Worm (Caenorhabditis elegans): ENCODE data around the gene lido-1.
A peak's percentile ranks its signal among the peaks of the same experiment; 100 is the strongest.

The lido-1 gene

ce11 chrX:17096508-17097234 is at the start of gene lido-1:
lido-1 (minus strand) TSS chrX:17096558.
- TF ChIP-seq aly-2 (tag; optimal IDR thresholded peaks at IDR 0.05) (no peak), elt-1 (tag; optimal IDR thresholded peaks at IDR 0.05) (peak; percentile 35), nhr-6 (tag; optimal IDR thresholded peaks at IDR 0.05) (no peak), sma-9 (GFP tag; optimal IDR thresholded peaks at IDR 0.05) (peak; percentile 9), sma-9 (tag; optimal IDR thresholded peaks at IDR 0.05) (no peak), nhr-77 (tag; optimal IDR thresholded peaks at IDR 0.05) (no peak)

ce11 chrX:17140447-17140846 is 44.1 kb upstream of the lido-1 start:
- no peak for TF ChIP-seq nhr-23 (tag; optimal IDR thresholded peaks at IDR 0.05)
- TF ChIP-seq sma-9 (GFP tag; optimal IDR thresholded peaks at IDR 0.05) = peak; percentile 27
- no peak for TF ChIP-seq sma-9 (tag; optimal IDR thresholded peaks at IDR 0.05)
- TF ChIP-seq snpc-4 (tag; optimal IDR thresholded peaks at IDR 0.05) = no peak
- TF ChIP-seq nhr-6 (tag; optimal IDR thresholded peaks at IDR 0.05) = no peak
- no peak for TF ChIP-seq skn-1 (tag; optimal IDR thresholded peaks at IDR 0.05)
- peak; percentile 47 for TF ChIP-seq fos-1 (tag; optimal IDR thresholded peaks at IDR 0.05)
- no peak for TF ChIP-seq nhr-12 (tag; optimal IDR thresholded peaks at IDR 0.05)
- no peak for TF ChIP-seq nhr-237 (tag; optimal IDR thresholded peaks at IDR 0.05)
- no peak for TF ChIP-seq blmp-1 (tag; optimal IDR thresholded peaks at IDR 0.05; ENCODE audit: insufficient read depth)
- TF ChIP-seq mbf-1 (tag; optimal IDR thresholded peaks at IDR 0.05) = no peak
- TF ChIP-seq lsy-2 (tag; optimal IDR thresholded peaks at IDR 0.05) = peak in 1 of 2 experiments; percentile 9
- no peak for TF ChIP-seq elt-1 (tag; optimal IDR thresholded peaks at IDR 0.05)
- TF ChIP-seq sem-4 (tag; optimal IDR thresholded peaks at IDR 0.05) = no peak
- TF ChIP-seq unc-62 (GFP tag; optimal IDR thresholded peaks at IDR 0.05) = no peak
- TF ChIP-seq F13H6.1 (tag; optimal IDR thresholded peaks at IDR 0.05) = no peak
- TF ChIP-seq crh-2 (tag; optimal IDR thresholded peaks at IDR 0.05) = peak; percentile 16
- no peak for TF ChIP-seq ZK546.5 (tag; optimal IDR thresholded peaks at IDR 0.05)
- no peak for TF ChIP-seq ztf-4 (tag; optimal IDR thresholded peaks at IDR 0.05)
- TF ChIP-seq mab-5 (tag; optimal IDR thresholded peaks at IDR 0.05) = no peak
- TF ChIP-seq sma-3 (GFP tag; optimal IDR thresholded peaks at IDR 0.05) = peak; percentile 23
- no peak for TF ChIP-seq dmd-4 (tag; optimal IDR thresholded peaks at IDR 0.05)
- no peak for TF ChIP-seq ama-1 (optimal IDR thresholded peaks at IDR 0.05)
- no peak for TF ChIP-seq ceh-82 (tag; optimal IDR thresholded peaks at IDR 0.05)
- TF ChIP-seq zag-1 (tag; optimal IDR thresholded peaks at IDR 0.05) = no peak

ce11 chrX:17139204-17139780 is 42.9 kb upstream of the lido-1 start:
- no peak for TF ChIP-seq Y55F3AM.14 (GFP tag; optimal IDR thresholded peaks at IDR 0.05)
- no peak for TF ChIP-seq elt-1 (tag; optimal IDR thresholded peaks at IDR 0.05)
- no peak for TF ChIP-seq unc-62 (GFP tag; optimal IDR thresholded peaks at IDR 0.05)
- no peak for TF ChIP-seq R02D3.7 (tag; optimal IDR thresholded peaks at IDR 0.05)
- no peak for TF ChIP-seq ceh-16 (tag; optimal IDR thresholded peaks at IDR 0.05)
- TF ChIP-seq lin-39 (tag; optimal IDR thresholded peaks at IDR 0.05) = no peak
- no peak for TF ChIP-seq ceh-82 (tag; optimal IDR thresholded peaks at IDR 0.05)
- no peak for TF ChIP-seq elt-3 (tag; optimal IDR thresholded peaks at IDR 0.05)
- TF ChIP-seq ztf-11 (tag; optimal IDR thresholded peaks at IDR 0.05) = no peak
- no peak for TF ChIP-seq sem-4 (tag; optimal IDR thresholded peaks at IDR 0.05)
- peak; percentile 36 for TF ChIP-seq crh-2 (tag; optimal IDR thresholded peaks at IDR 0.05)
- no peak for TF ChIP-seq nhr-11 (tag; optimal IDR thresholded peaks at IDR 0.05)
- no peak for TF ChIP-seq skn-1 (tag; optimal IDR thresholded peaks at IDR 0.05)
- no peak for TF ChIP-seq unc-39 (tag; optimal IDR thresholded peaks at IDR 0.05)
- peak; percentile 1 for TF ChIP-seq blmp-1 (tag; optimal IDR thresholded peaks at IDR 0.05; ENCODE audit: insufficient read depth)
- TF ChIP-seq nhr-129 (tag; optimal IDR thresholded peaks at IDR 0.05) = peak; percentile 7
- no peak for TF ChIP-seq ZK546.5 (tag; optimal IDR thresholded peaks at IDR 0.05)
- no peak for TF ChIP-seq nhr-23 (tag; optimal IDR thresholded peaks at IDR 0.05)
- TF ChIP-seq dmd-4 (tag; optimal IDR thresholded peaks at IDR 0.05) = no peak
- no peak for TF ChIP-seq nhr-25 (tag; optimal IDR thresholded peaks at IDR 0.05)
- no peak for TF ChIP-seq nhr-6 (tag; optimal IDR thresholded peaks at IDR 0.05)
- peak; percentile 13 for TF ChIP-seq sma-3 (GFP tag; optimal IDR thresholded peaks at IDR 0.05)
- TF ChIP-seq lsy-2 (tag; optimal IDR thresholded peaks at IDR 0.05) = no peak
- no peak for TF ChIP-seq mbf-1 (tag; optimal IDR thresholded peaks at IDR 0.05)
- no peak for TF ChIP-seq nhr-77 (tag; optimal IDR thresholded peaks at IDR 0.05)
- TF ChIP-seq lin-11 (tag; optimal IDR thresholded peaks at IDR 0.05) = no peak
- TF ChIP-seq aly-2 (tag; optimal IDR thresholded peaks at IDR 0.05) = no peak
- TF ChIP-seq snpc-4 (tag; optimal IDR thresholded peaks at IDR 0.05) = no peak
- no peak for TF ChIP-seq peb-1 (tag; optimal IDR thresholded peaks at IDR 0.05)
- no peak for TF ChIP-seq unc-55 (GFP tag; optimal IDR thresholded peaks at IDR 0.05)
- no peak for TF ChIP-seq alr-1 (tag; optimal IDR thresholded peaks at IDR 0.05)
- no peak for TF ChIP-seq lin-13 (GFP tag; optimal IDR thresholded peaks at IDR 0.05)
- TF ChIP-seq F13H6.1 (tag; optimal IDR thresholded peaks at IDR 0.05) = peak; percentile 8
- TF ChIP-seq nhr-237 (tag; optimal IDR thresholded peaks at IDR 0.05) = no peak
- TF ChIP-seq gmeb-1 (tag; optimal IDR thresholded peaks at IDR 0.05) = no peak
- TF ChIP-seq nhr-21 (tag; optimal IDR thresholded peaks at IDR 0.05) = no peak
- TF ChIP-seq sma-9 (GFP tag; optimal IDR thresholded peaks at IDR 0.05) = peak; percentile 31
- no peak for TF ChIP-seq sma-9 (tag; optimal IDR thresholded peaks at IDR 0.05)
- TF ChIP-seq mdl-1 (tag; optimal IDR thresholded peaks at IDR 0.05) = no peak
- no peak for TF ChIP-seq zag-1 (tag; optimal IDR thresholded peaks at IDR 0.05)
- TF ChIP-seq fos-1 (tag; optimal IDR thresholded peaks at IDR 0.05) = peak; percentile 15

Measured in whole organism, L2 larva.